Worm (Caenorhabditis elegans) whole organism, L4 larva: ENCODE measurements around the gene odd-2.

Source experiments
- F10B5.3 ChIP-seq: sonication (generic microtip); optimal IDR thresholded peaks from 2 replicates; lab custom pipeline; 2016; ENCODE audit warnings: mild to moderate bottlenecking, missing genetic modification characterization, missing compliant biosample characterization
- F37D6.2 ChIP-seq: sonication (generic microtip); optimal IDR thresholded peaks from 2 replicates; lab custom pipeline; 2016; ENCODE audit warnings: mild to moderate bottlenecking, missing genetic modification characterization, missing compliant biosample characterization
- T20F7.1 ChIP-seq: fragments of 200-800 bp; sonication (Bioruptor generic); optimal IDR thresholded peaks from 2 replicates; lab custom pipeline; 2018; ENCODE audit warnings: mild to moderate bottlenecking, missing genetic modification characterization, missing compliant biosample characterization
- Y105C5A.15 ChIP-seq: fragments of 200-800 bp; sonication (Bioruptor generic); IDR thresholded peaks from 2 replicates; pipeline ENCODE4 v1.3.6; 2022; ENCODE audit warnings: missing genetic modification characterization, missing compliant biosample characterization
- aly-2 ChIP-seq: sonication (generic microtip); optimal IDR thresholded peaks from 2 replicates; lab custom pipeline; 2018; ENCODE audit warnings: missing biosample characterization, missing genetic modification characterization
- arid-1 ChIP-seq: fragments of 200-800 bp; sonication (Bioruptor generic); conservative IDR thresholded peaks from 2 replicates; pipeline ENCODE4 v1.3.6; 2022; ENCODE audit warnings: missing genetic modification reagents, missing genetic modification characterization, missing compliant biosample characterization
- ceh-20 ChIP-seq: fragments of 200-800 bp; sonication (Bioruptor generic); IDR thresholded peaks from 2 replicates; pipeline ENCODE4 v1.3.6; 2022; ENCODE audit warnings: missing genetic modification reagents, missing genetic modification characterization, missing compliant biosample characterization
- ces-1 ChIP-seq: fragments of 150-350 bp; sonication (generic microtip); optimal IDR thresholded peaks from 4 replicates; lab custom pipeline; 2014; ENCODE audit warnings: missing biosample characterization, missing genetic modification reagents, missing genetic modification characterization
- daf-16 ChIP-seq, 3 experiments: sonication (generic microtip); optimal IDR thresholded peaks; 2 replicates each; lab custom pipeline; 2016 to 2017; ENCODE audit warnings: missing genetic modification characterization in 3 of 3, missing genetic modification reagents in 3 of 3, mild to moderate bottlenecking in 2 of 3, missing compliant biosample characterization in 2 of 3, missing biosample characterization in 1 of 3, moderate library complexity in 1 of 3
- dmd-6 ChIP-seq: fragments of 200-800 bp; sonication (Bioruptor generic); IDR thresholded peaks from 2 replicates; pipeline ENCODE4 v1.3.6; 2022; ENCODE audit warnings: missing genetic modification reagents, missing genetic modification characterization, missing compliant biosample characterization
- dmd-8 ChIP-seq: fragments of 200-800 bp; sonication (Bioruptor generic); IDR thresholded peaks from 2 replicates; pipeline ENCODE4 v1.3.6; 2022; ENCODE audit warnings: missing genetic modification characterization, missing compliant biosample characterization
- dmd-9 ChIP-seq: fragments of 200-800 bp; sonication (Bioruptor generic); IDR thresholded peaks from 2 replicates; pipeline ENCODE4 v1.3.6; 2022; ENCODE audit warnings: missing genetic modification reagents, missing genetic modification characterization, missing compliant biosample characterization
- dve-1 ChIP-seq: sonication (generic microtip); optimal IDR thresholded peaks from 2 replicates; lab custom pipeline; 2017; ENCODE audit warnings: antibody characterized with exemption, mild to moderate bottlenecking, missing genetic modification characterization, missing compliant biosample characterization; ENCODE audit not compliant: insufficient read depth
- egl-27 ChIP-seq: sonication (generic microtip); optimal IDR thresholded peaks from 3 replicates; lab custom pipeline; 2017; ENCODE audit warnings: missing biosample characterization, missing genetic modification reagents, missing genetic modification characterization
- egl-43 ChIP-seq: fragments of 200-800 bp; sonication (Bioruptor generic); IDR thresholded peaks from 2 replicates; pipeline ENCODE4 v1.3.6; 2022; ENCODE audit warnings: missing genetic modification reagents, missing genetic modification characterization, missing compliant biosample characterization
- fos-1 ChIP-seq: fragments of 150-350 bp; optimal IDR thresholded peaks from 2 replicates; lab custom pipeline; 2014; ENCODE audit warnings: missing biosample characterization, missing genetic modification characterization
- hif-1 ChIP-seq, 2 experiments: sonication (generic microtip); optimal IDR thresholded peaks; 2 replicates each; lab custom pipeline; 2016 to 2017; ENCODE audit warnings: missing compliant biosample characterization in 2 of 2, missing genetic modification characterization in 2 of 2, missing genetic modification reagents in 2 of 2, missing genotype in 2 of 2, mild to moderate bottlenecking in 1 of 2
- hlh-11 ChIP-seq: fragments of 200-800 bp; sonication (Bioruptor generic); optimal IDR thresholded peaks from 2 replicates; lab custom pipeline; 2018; ENCODE audit warnings: mild to moderate bottlenecking, missing genetic modification characterization, missing compliant biosample characterization
- hlh-30 ChIP-seq: sonication (generic microtip); optimal IDR thresholded peaks from 2 replicates; lab custom pipeline; 2017; ENCODE audit warnings: antibody characterized with exemption, mild to moderate bottlenecking, missing genetic modification characterization, missing compliant biosample characterization; ENCODE audit not compliant: insufficient read depth
- lin-39 ChIP-seq: fragments of 150-350 bp; optimal IDR thresholded peaks from 2 replicates; lab custom pipeline; 2014; ENCODE audit warnings: missing biosample characterization, missing genetic modification reagents, missing genetic modification characterization
- lir-3 ChIP-seq: sonication (generic microtip); optimal IDR thresholded peaks from 2 replicates; lab custom pipeline; 2016; ENCODE audit warnings: mild to moderate bottlenecking, missing genetic modification characterization, missing compliant biosample characterization
- madf-5 ChIP-seq, 2 experiments: fragments of 200-800 bp; sonication (Bioruptor generic); IDR thresholded peaks; 2 replicates each; pipeline ENCODE4 v1.3.6; 2022; ENCODE audit warnings: missing compliant biosample characterization in 2 of 2, missing genetic modification characterization in 2 of 2
- madf-9 ChIP-seq: fragments of 200-800 bp; sonication (Bioruptor generic); conservative IDR thresholded peaks from 2 replicates; pipeline ENCODE4 v1.3.6; 2022; ENCODE audit warnings: missing genetic modification reagents, missing genetic modification characterization, missing compliant biosample characterization
- mdl-1 ChIP-seq, 2 experiments: fragments of 150-350 bp in 1 of 2; sonication (generic microtip) in 1 of 2; optimal IDR thresholded peaks; 2 replicates each; lab custom pipeline; 2014 to 2017; ENCODE audit warnings: missing biosample characterization in 2 of 2, missing genetic modification characterization in 2 of 2
- mes-2 ChIP-seq: sonication (generic microtip); optimal IDR thresholded peaks from 2 replicates; lab custom pipeline; 2016; ENCODE audit warnings: missing genotype, mild to moderate bottlenecking, missing genetic modification characterization, missing compliant biosample characterization; ENCODE audit not compliant: poor library complexity, severe bottlenecking
- nhr-111 ChIP-seq: fragments of 200-800 bp; sonication (Bioruptor generic); optimal IDR thresholded peaks from 2 replicates; lab custom pipeline; 2018; ENCODE audit warnings: mild to moderate bottlenecking, missing genetic modification characterization, missing compliant biosample characterization
- nhr-25 ChIP-seq: sonication (generic microtip); optimal IDR thresholded peaks from 2 replicates; lab custom pipeline; 2017; ENCODE audit warnings: missing genetic modification characterization, mild to moderate bottlenecking, missing compliant biosample characterization, antibody characterized with exemption, moderate library complexity, borderline replicate concordance; ENCODE audit not compliant: insufficient read depth
- nhr-28 ChIP-seq: fragments of 150-350 bp; optimal IDR thresholded peaks from 2 replicates; lab custom pipeline; 2014; ENCODE audit warnings: missing biosample characterization, missing genetic modification characterization
- nhr-76 ChIP-seq: fragments of 150-350 bp; optimal IDR thresholded peaks from 2 replicates; lab custom pipeline; 2014; ENCODE audit warnings: missing biosample characterization, missing genetic modification characterization
- nhr-77 ChIP-seq: fragments of 150-350 bp; optimal IDR thresholded peaks from 2 replicates; lab custom pipeline; 2014; ENCODE audit warnings: missing biosample characterization, missing genetic modification characterization
- pha-4 ChIP-seq, 2 experiments: fragments of 150-350 bp in 1 of 2; fragments of 200-800 bp in 1 of 2; sonication (Bioruptor generic) in 1 of 2; IDR thresholded peaks in 1 of 2; optimal IDR thresholded peaks in 1 of 2; 2 replicates each; pipeline versions ENCODE4 v1.3.6 to Lab custom; 2014 to 2022; ENCODE audit warnings: missing genetic modification characterization in 2 of 2, missing genetic modification reagents in 2 of 2, missing biosample characterization in 1 of 2, missing compliant biosample characterization in 1 of 2
- pqm-1 ChIP-seq: sonication (generic microtip); optimal IDR thresholded peaks from 2 replicates; lab custom pipeline; 2017; ENCODE audit warnings: missing biosample characterization, missing genetic modification characterization
- rbr-2 ChIP-seq: sonication (generic microtip); optimal IDR thresholded peaks from 2 replicates; lab custom pipeline; 2016; ENCODE audit warnings: missing genotype, missing genetic modification characterization, missing compliant biosample characterization
- set-16 ChIP-seq: fragments of 200-800 bp; sonication (Bioruptor generic); IDR thresholded peaks from 2 replicates; pipeline ENCODE4 v1.3.6; 2022; ENCODE audit warnings: missing genetic modification reagents, missing genetic modification characterization, missing compliant biosample characterization
- unc-39 ChIP-seq: sonication (generic microtip); optimal IDR thresholded peaks from 2 replicates; lab custom pipeline; 2017; ENCODE audit warnings: missing biosample characterization, missing genetic modification characterization
- zfp-2 ChIP-seq: sonication (generic microtip); optimal IDR thresholded peaks from 2 replicates; lab custom pipeline; 2016; ENCODE audit warnings: mild to moderate bottlenecking, missing genetic modification characterization, missing compliant biosample characterization
- zfp-3 ChIP-seq: fragments of 200-800 bp; sonication (Bioruptor generic); conservative IDR thresholded peaks from 2 replicates; pipeline ENCODE4 v1.3.6; 2022; ENCODE audit warnings: missing genetic modification reagents, missing genetic modification characterization, missing compliant biosample characterization
- zip-11 ChIP-seq: fragments of 200-800 bp; sonication (Bioruptor generic); IDR thresholded peaks from 2 replicates; pipeline ENCODE4 v1.3.6; 2022; ENCODE audit warnings: missing genetic modification characterization, missing compliant biosample characterization
- zip-2 ChIP-seq: fragments of 150-350 bp; optimal IDR thresholded peaks from 2 replicates; lab custom pipeline; 2014; ENCODE audit warnings: missing biosample characterization, missing genetic modification characterization
- ztf-7 ChIP-seq: fragments of 150-350 bp; optimal IDR thresholded peaks from 2 replicates; lab custom pipeline; 2014; ENCODE audit warnings: missing biosample characterization, missing genetic modification characterization

odd-2 gene

ce11 chrX:6128225-6128686 is 32.1 kb downstream of the odd-2 start, which contains the start of gene C15H9.9 (continued):
- TF ChIP-seq nhr-111 = no peak
- TF ChIP-seq madf-9 (GFP tag; lab: Robert Waterston, UW) = 0 out of 2 replicates have a peak, but pooled peaks have one; percentile 13
- no peak for TF ChIP-seq ztf-7 (tag; lab: Kevin White, UChicago)
- TF ChIP-seq rbr-2 = peak; percentile 2
- TF ChIP-seq nhr-76 (tag; lab: Kevin White, UChicago) = no peak
- 0 out of 2 replicates have a peak, but pooled peaks have one; percentile 38 for TF ChIP-seq egl-43 (GFP tag; lab: Robert Waterston, UW)
- no peak for TF ChIP-seq Y105C5A.15 (GFP tag; lab: Robert Waterston, UW)
- no peak for TF ChIP-seq ces-1
- TF ChIP-seq fos-1 (tag; lab: Kevin White, UChicago) = no peak
- no peak for TF ChIP-seq hif-1 (tag; optimal IDR thresholded peaks at IDR 0.05; lab: Kevin White, UChicago)
- no peak for TF ChIP-seq dmd-9 (GFP tag; lab: Robert Waterston, UW)

- TF ChIP-seq arid-1 (no peak), nhr-28 (tag; lab: Kevin White, UChicago) (peak; percentile 37), zip-2 (tag; lab: Kevin White, UChicago) (no peak), aly-2 (tag; lab: Kevin White, UChicago) (no peak), F37D6.2 (tag; lab: Kevin White, UChicago) (no peak), madf-5 (GFP tag; IDR thresholded peaks at IDR 0.05; lab: Robert Waterston, UW) (no peak), F10B5.3 (tag; lab: Kevin White, UChicago) (no peak), lir-3 (tag; lab: Kevin White, UChicago) (no peak), daf-16 (GFP tag; optimal IDR thresholded peaks at IDR 0.05; lab: Kevin White, UChicago) (no peak), daf-16 (tag; optimal IDR thresholded peaks at IDR 0.05; lab: Kevin White, UChicago) (peak; percentile 78), unc-39 (tag; lab: Kevin White, UChicago) (no peak), dmd-6 (GFP tag; lab: Robert Waterston, UW) (peak; percentile 28; the same call in 1 of the 2 replicates), mdl-1 (tag; optimal IDR thresholded peaks at IDR 0.05; lab: Kevin White, UChicago) (peak in 1 of 2 experiments; percentile 9), hlh-30 (tag; lab: Kevin White, UChicago) (peak; percentile 56), pqm-1 (tag; lab: Kevin White, UChicago) (no peak), egl-27 (tag; lab: Kevin White, UChicago) (no peak)
- TF ChIP-seq, all 104 proteins: peak for 5
Measured at ce11 chrX:6122026-6122425, 38.3 kb downstream of the odd-2 start, which contains the start of gene nnt-1. nnt-1 (plus strand) TSS chrX:6122311.

ce11 chrX:6121279-6121678 is 39.0 kb downstream of the odd-2 start:
- TF ChIP-seq nhr-25 (tag; lab: Kevin White, UChicago) = no peak
- TF ChIP-seq nhr-77 (tag; lab: Kevin White, UChicago) = peak; percentile 38
- TF ChIP-seq T20F7.1 (GFP tag; lab: Kevin White, UChicago) = no peak
- TF ChIP-seq set-16 (GFP tag; lab: Robert Waterston, UW) = no peak
- peak; percentile 31 for TF ChIP-seq dve-1 (tag; lab: Kevin White, UChicago)
- no peak for TF ChIP-seq zfp-3 (GFP tag; lab: Robert Waterston, UW)
- TF ChIP-seq mes-2 (tag; lab: Kevin White, UChicago) = no peak
- no peak for TF ChIP-seq lir-3 (tag; lab: Kevin White, UChicago)
- TF ChIP-seq mdl-1 (tag; optimal IDR thresholded peaks at IDR 0.05; lab: Kevin White, UChicago) = no peak
- no peak for TF ChIP-seq pha-4 (GFP tag; IDR thresholded peaks at IDR 0.05; lab: Robert Waterston, UW)
- no peak for TF ChIP-seq pha-4 (tag; optimal IDR thresholded peaks at IDR 0.05; lab: Kevin White, UChicago)
- TF ChIP-seq zip-11 = no peak
- TF ChIP-seq daf-16 (GFP tag; optimal IDR thresholded peaks at IDR 0.05; lab: Kevin White, UChicago) = no peak
- TF ChIP-seq daf-16 (tag; optimal IDR thresholded peaks at IDR 0.05; lab: Kevin White, UChicago) = peak; percentile 97
- no peak for TF ChIP-seq lin-39 (tag; lab: Kevin White, UChicago)
- peak; percentile 2 for TF ChIP-seq pqm-1 (tag; lab: Kevin White, UChicago)
- TF ChIP-seq ztf-7 (tag; lab: Kevin White, UChicago) = no peak
- no peak for TF ChIP-seq zfp-2
- TF ChIP-seq dmd-9 (GFP tag; lab: Robert Waterston, UW) = no peak
- peak; percentile 25 for TF ChIP-seq nhr-28 (tag; lab: Kevin White, UChicago)
- TF ChIP-seq dmd-8 (GFP tag; lab: Robert Waterston, UW) = no peak
- TF ChIP-seq hlh-11 (tag; lab: Kevin White, UChicago) = no peak
- no peak for TF ChIP-seq ceh-20 (GFP tag; lab: Robert Waterston, UW)
- TF ChIP-seq, all 104 proteins: peak for 5
